Fruit fly (Drosophila melanogaster) whole organism, embryonic: Measurements from ENCODE around the gene Tollo.
A peak's percentile ranks its signal among the peaks of the same experiment; 100 is the strongest.

ENCODE experiments used
- CG10462 ChIP-seq: fragments of 200-800 bp; sonication (Bioruptor generic); optimal IDR thresholded peaks from 2 replicates; lab custom pipeline; 2016; ENCODE audit warnings: missing biosample characterization, missing genetic modification characterization
- CG11085 ChIP-seq: fragments of 200-800 bp; sonication (Bioruptor generic); IDR thresholded peaks from 2 replicates; pipeline ENCODE4 v1.3.6; 2022; ENCODE audit warnings: missing biosample characterization, missing genetic modification characterization
- CG11398 ChIP-seq: fragments of 200-800 bp; sonication (Bioruptor generic); optimal IDR thresholded peaks from 2 replicates; lab custom pipeline; 2016; ENCODE audit warnings: missing biosample characterization, missing genetic modification characterization
- CG11504 ChIP-seq: fragments of 200-800 bp; sonication (Bioruptor generic); optimal IDR thresholded peaks from 3 replicates; lab custom pipeline; 2019; ENCODE audit warnings: missing biosample characterization, mild to moderate bottlenecking, missing genetic modification characterization, moderate library complexity
- CG12391 ChIP-seq: fragments of 200-800 bp; sonication (Bioruptor generic); optimal IDR thresholded peaks from 3 replicates; lab custom pipeline; 2018; ENCODE audit warnings: missing biosample characterization, mild to moderate bottlenecking, missing genetic modification characterization, moderate library complexity
- CG12659 ChIP-seq: fragments of 200-800 bp; sonication (Bioruptor generic); optimal IDR thresholded peaks from 3 replicates; lab custom pipeline; 2017; ENCODE audit warnings: mild to moderate bottlenecking, missing biosample characterization, missing genetic modification reagents, missing genetic modification characterization
- CG12744 ChIP-seq: fragments of 200-800 bp; sonication (Bioruptor generic); optimal IDR thresholded peaks from 2 replicates; lab custom pipeline; 2016; ENCODE audit warnings: missing biosample characterization, missing genetic modification characterization
- CG15601 ChIP-seq: fragments of 200-800 bp; sonication (Bioruptor generic); optimal IDR thresholded peaks from 3 replicates; lab custom pipeline; 2019; ENCODE audit warnings: missing biosample characterization, mild to moderate bottlenecking, missing genetic modification characterization, moderate library complexity
- CG2129 ChIP-seq: fragments of 200-800 bp; sonication (Bioruptor generic); IDR thresholded peaks from 2 replicates; pipeline ENCODE4 v1.3.6; 2022; ENCODE audit warnings: missing biosample characterization, missing genetic modification characterization; ENCODE audit not compliant: partially characterized antibody
- CG2199 ChIP-seq: fragments of 200-800 bp; sonication (Bioruptor generic); IDR thresholded peaks from 3 replicates; pipeline ENCODE4 v1.3.6; 2022; ENCODE audit warnings: missing biosample characterization, missing genetic modification characterization
- CG2875 ChIP-seq: fragments of 200-800 bp; sonication (Bioruptor generic); optimal IDR thresholded peaks from 2 replicates; lab custom pipeline; 2017; ENCODE audit warnings: missing biosample characterization, mild to moderate bottlenecking, missing genetic modification characterization, missing genetic modification reagents
- CG4282 ChIP-seq: fragments of 200-800 bp; sonication (Bioruptor generic); optimal IDR thresholded peaks from 2 replicates; lab custom pipeline; 2016; ENCODE audit warnings: missing biosample characterization, missing genetic modification characterization
- CG4730 ChIP-seq: fragments of 200-800 bp; sonication (Bioruptor generic); IDR thresholded peaks from 2 replicates; pipeline ENCODE4 v1.3.6; 2022; ENCODE audit warnings: missing biosample characterization, missing genetic modification characterization
- CG4854 ChIP-seq: fragments of 200-800 bp; sonication (Bioruptor generic); optimal IDR thresholded peaks from 2 replicates; lab custom pipeline; 2016; ENCODE audit warnings: missing biosample characterization, missing genetic modification characterization, inconsistent platforms
- CG6765 ChIP-seq: fragments of 200-800 bp; sonication (Bioruptor generic); optimal IDR thresholded peaks from 3 replicates; lab custom pipeline; 2017; ENCODE audit warnings: missing biosample characterization, mild to moderate bottlenecking, missing genetic modification characterization
- CG6854 ChIP-seq: fragments of 200-800 bp; sonication (Bioruptor generic); optimal IDR thresholded peaks from 3 replicates; lab custom pipeline; 2017; ENCODE audit warnings: missing biosample characterization, mild to moderate bottlenecking, missing genetic modification characterization
- CG7745 ChIP-seq: fragments of 200-800 bp; sonication (Bioruptor generic); optimal IDR thresholded peaks from 2 replicates; lab custom pipeline; 2018; ENCODE audit warnings: missing biosample characterization, mild to moderate bottlenecking, missing genetic modification characterization, moderate library complexity
- CG9215 ChIP-seq: fragments of 200-800 bp; sonication (Bioruptor generic); IDR thresholded peaks from 2 replicates; pipeline ENCODE4 v1.3.6; 2022; ENCODE audit warnings: missing biosample characterization, missing genetic modification characterization
- CG9437 ChIP-seq: fragments of 200-800 bp; sonication (Bioruptor generic); optimal IDR thresholded peaks from 2 replicates; lab custom pipeline; 2018; ENCODE audit warnings: missing biosample characterization, mild to moderate bottlenecking, missing genetic modification characterization
- CoRest ChIP-seq: fragments of 200-800 bp; sonication (Bioruptor generic); optimal IDR thresholded peaks from 3 replicates; lab custom pipeline; 2018; ENCODE audit warnings: missing biosample characterization, mild to moderate bottlenecking, missing genetic modification characterization, moderate library complexity
- D19A ChIP-seq: fragments of 200-800 bp; optimal IDR thresholded peaks from 3 replicates; lab custom pipeline; 2019; ENCODE audit warnings: missing biosample characterization, mild to moderate bottlenecking, missing genetic modification characterization, moderate library complexity
- ERR ChIP-seq: fragments of 200-800 bp; sonication (Bioruptor generic); optimal IDR thresholded peaks from 2 replicates; lab custom pipeline; 2016; ENCODE audit warnings: missing biosample characterization, missing genetic modification characterization
- Hey ChIP-seq: fragments of 200-800 bp; sonication (Bioruptor generic); optimal IDR thresholded peaks from 3 replicates; lab custom pipeline; 2018; ENCODE audit warnings: missing biosample characterization, mild to moderate bottlenecking, missing genetic modification characterization
- Hr51 ChIP-seq, 2 experiments: fragments of 200-800 bp; sonication (Bioruptor generic); optimal IDR thresholded peaks; 2 replicates in 1 of 2; 3 replicates in 1 of 2; lab custom pipeline; 2016 to 2018; ENCODE audit warnings: missing biosample characterization in 2 of 2, missing genetic modification characterization in 2 of 2, mild to moderate bottlenecking in 1 of 2, moderate library complexity in 1 of 2
- Lhr ChIP-seq: fragments of 200-800 bp; sonication (Bioruptor generic); optimal IDR thresholded peaks from 3 replicates; lab custom pipeline; 2017; ENCODE audit warnings: mild to moderate bottlenecking, missing biosample characterization, missing genetic modification reagents, missing genetic modification characterization
- MBD-R2 ChIP-seq: fragments of 200-800 bp; sonication (Bioruptor generic); IDR thresholded peaks from 2 replicates; pipeline ENCODE4 v1.3.6; 2022; ENCODE audit warnings: missing biosample characterization, missing genetic modification characterization
- Mrtf ChIP-seq: fragments of 200-800 bp; sonication (Bioruptor generic); IDR thresholded peaks from 3 replicates; pipeline ENCODE4 v1.3.6; 2022; ENCODE audit warnings: missing biosample characterization, missing genetic modification characterization
- Neu2 ChIP-seq: fragments of 200-800 bp; sonication (Bioruptor generic); optimal IDR thresholded peaks from 3 replicates; lab custom pipeline; 2016; ENCODE audit warnings: missing biosample characterization, missing genetic modification characterization, borderline replicate concordance
- NfI ChIP-seq: fragments of 200-800 bp; sonication (Bioruptor generic); optimal IDR thresholded peaks from 3 replicates; lab custom pipeline; 2018; ENCODE audit warnings: missing biosample characterization, mild to moderate bottlenecking, missing genetic modification characterization, moderate library complexity
- PHDP ChIP-seq: fragments of 200-800 bp; sonication (Bioruptor generic); optimal IDR thresholded peaks from 3 replicates; lab custom pipeline; 2018; ENCODE audit warnings: missing biosample characterization, mild to moderate bottlenecking, missing genetic modification characterization, moderate library complexity
- Six4 ChIP-seq: fragments of 200-800 bp; sonication (Bioruptor generic); optimal IDR thresholded peaks from 2 replicates; lab custom pipeline; 2016; ENCODE audit warnings: missing biosample characterization, missing genetic modification characterization
- abd-A ChIP-seq: fragments of 200-800 bp; sonication (Bioruptor generic); optimal IDR thresholded peaks from 3 replicates; lab custom pipeline; 2019; ENCODE audit warnings: missing biosample characterization, mild to moderate bottlenecking, missing genetic modification characterization, moderate library complexity
- corto ChIP-seq: fragments of 200-800 bp; sonication (Bioruptor generic); optimal IDR thresholded peaks from 2 replicates; lab custom pipeline; 2016; ENCODE audit warnings: missing biosample characterization, mild to moderate bottlenecking, missing genetic modification characterization, moderate library complexity
- en ChIP-seq: fragments of 200-800 bp; sonication (Bioruptor generic); optimal IDR thresholded peaks from 2 replicates; lab custom pipeline; 2016; ENCODE audit warnings: missing biosample characterization, missing genetic modification characterization
- fd102C ChIP-seq: fragments of 200-800 bp; sonication (Bioruptor generic); optimal IDR thresholded peaks from 2 replicates; lab custom pipeline; 2018; ENCODE audit warnings: missing biosample characterization, mild to moderate bottlenecking, missing genetic modification characterization, moderate library complexity
- gcm ChIP-seq: fragments of 200-800 bp; sonication (Bioruptor generic); optimal IDR thresholded peaks from 2 replicates; lab custom pipeline; 2019; ENCODE audit warnings: missing biosample characterization, mild to moderate bottlenecking, missing genetic modification characterization, moderate library complexity
- gem ChIP-seq: fragments of 200-800 bp; sonication (Bioruptor generic); optimal IDR thresholded peaks from 2 replicates; lab custom pipeline; 2019; ENCODE audit warnings: missing biosample characterization, mild to moderate bottlenecking, missing genetic modification characterization, moderate library complexity
- hth ChIP-seq: fragments of >200 bp; optimal IDR thresholded peaks from 2 replicates; lab custom pipeline; 2017; ENCODE audit warnings: inconsistent platforms
- jigr1 ChIP-seq: fragments of 200-800 bp; sonication (Bioruptor generic); IDR thresholded peaks from 3 replicates; pipeline ENCODE4 v1.3.6; 2022; ENCODE audit warnings: missing biosample characterization, missing genetic modification characterization
- kay ChIP-seq: fragments of 200-800 bp; sonication (Bioruptor generic); optimal IDR thresholded peaks from 2 replicates; lab custom pipeline; 2016; ENCODE audit warnings: missing biosample characterization, missing genetic modification characterization
- lmd ChIP-seq: fragments of 200-800 bp; sonication (Bioruptor generic); IDR thresholded peaks from 2 replicates; pipeline ENCODE4 v1.3.6; 2022; ENCODE audit warnings: missing biosample characterization, missing genetic modification characterization
- nau ChIP-seq: fragments of 200-800 bp; sonication (Bioruptor generic); optimal IDR thresholded peaks from 3 replicates; lab custom pipeline; 2017; ENCODE audit warnings: missing biosample characterization, mild to moderate bottlenecking, missing genetic modification characterization, missing genetic modification reagents
- onecut ChIP-seq: fragments of 200-800 bp; sonication (Bioruptor generic); IDR thresholded peaks from 2 replicates; pipeline ENCODE4 v1.3.6; 2022; ENCODE audit warnings: missing biosample characterization, missing genetic modification characterization
- pb ChIP-seq: fragments of 200-800 bp; sonication (Bioruptor generic); optimal IDR thresholded peaks from 3 replicates; lab custom pipeline; 2016; ENCODE audit warnings: missing biosample characterization, missing genetic modification characterization
- sd ChIP-seq: fragments of 200-800 bp; sonication (Bioruptor generic); optimal IDR thresholded peaks from 3 replicates; lab custom pipeline; 2018; ENCODE audit warnings: missing biosample characterization, mild to moderate bottlenecking, missing genetic modification characterization, moderate library complexity
- seq ChIP-seq: fragments of 200-800 bp; sonication (Bioruptor generic); IDR thresholded peaks from 2 replicates; pipeline ENCODE4 v1.3.6; 2022; ENCODE audit warnings: missing biosample characterization, missing genetic modification characterization
- tin ChIP-seq: fragments of 200-800 bp; sonication (Bioruptor generic); optimal IDR thresholded peaks from 3 replicates; lab custom pipeline; 2016; ENCODE audit warnings: missing biosample characterization, missing genetic modification characterization
- tup ChIP-seq: fragments of 200-800 bp; sonication (Bioruptor generic); optimal IDR thresholded peaks from 2 replicates; lab custom pipeline; 2016; ENCODE audit warnings: missing biosample characterization, mild to moderate bottlenecking, missing genetic modification characterization, moderate library complexity
- tx ChIP-seq: fragments of 200-800 bp; sonication (Bioruptor generic); optimal IDR thresholded peaks from 2 replicates; lab custom pipeline; 2016; ENCODE audit warnings: missing biosample characterization, missing genetic modification characterization
- unpg ChIP-seq: fragments of 200-800 bp; sonication (Bioruptor generic); optimal IDR thresholded peaks from 3 replicates; lab custom pipeline; 2018; ENCODE audit warnings: missing biosample characterization, mild to moderate bottlenecking, missing genetic modification characterization, moderate library complexity

The Tollo gene

dm6 chr3L:15268707-15269385 is 33.4 kb downstream of the Tollo start (continued):
- TF ChIP-seq hth (lab: Kevin White, UChicago) (no peak), CG6854 (GFP tag; lab: Kevin White, UChicago) (no peak), kay (GFP tag; lab: Kevin White, UChicago) (no peak), CG9437 (no peak), CG12391 (tag; lab: Kevin White, UChicago) (peak; percentile 1), jigr1 (GFP tag; lab: Robert Waterston, UW) (no peak), CoRest (tag; lab: Kevin White, UChicago) (no peak), PHDP (tag; lab: Kevin White, UChicago) (no peak), Six4 (no peak), tup (GFP tag; lab: Kevin White, UChicago) (no peak), CG12659 (GFP tag; lab: Kevin White, UChicago) (no peak), CG2129 (GFP tag; lab: Robert Waterston, UW) (no peak), nau (GFP tag; lab: Kevin White, UChicago) (no peak), tx (GFP tag; lab: Kevin White, UChicago) (no peak), onecut (GFP tag; lab: Robert Waterston, UW) (no peak), lmd (GFP tag; lab: Robert Waterston, UW) (0 out of 2 replicates have a peak, but pooled peaks have one; percentile 26), pb (no peak), gem (tag; lab: Kevin White, UChicago) (peak; percentile 38), corto (GFP tag; lab: Kevin White, UChicago) (no peak), seq (GFP tag; lab: Robert Waterston, UW) (no peak), abd-A (tag; lab: Kevin White, UChicago) (peak; percentile 65), sd (no peak), ERR (GFP tag; lab: Kevin White, UChicago) (no peak), CG2875 (GFP tag; lab: Kevin White, UChicago) (no peak), tin (no peak), CG11504 (peak; percentile 34), fd102C (GFP tag; lab: Kevin White, UChicago) (no peak), NfI (GFP tag; lab: Kevin White, UChicago) (no peak), CG4730 (GFP tag; lab: Robert Waterston, UW) (no peak), CG12744 (GFP tag; lab: Kevin White, UChicago) (no peak), CG4282 (GFP tag; lab: Kevin White, UChicago) (no peak), CG4854 (GFP tag; lab: Kevin White, UChicago) (no peak), CG11085 (GFP tag; lab: Robert Waterston, UW) (no peak), Neu2 (GFP tag; lab: Kevin White, UChicago) (no peak), Hey (no peak), CG15601 (tag; lab: Kevin White, UChicago) (no peak), Mrtf (GFP tag; lab: Robert Waterston, UW) (no peak), en (GFP tag; lab: Kevin White, UChicago) (no peak), CG9215 (GFP tag; lab: Robert Waterston, UW) (no peak), CG2199 (GFP tag; lab: Robert Waterston, UW) (no peak), Hr51 (GFP tag; optimal IDR thresholded peaks at IDR 0.05; lab: Kevin White, UChicago) (peak in 1 of 2 experiments; percentile 7), MBD-R2 (GFP tag; lab: Robert Waterston, UW) (no peak), CG10462 (GFP tag; lab: Kevin White, UChicago) (no peak), gcm (no peak), unpg (GFP tag; lab: Kevin White, UChicago) (no peak), CG11398 (GFP tag; lab: Kevin White, UChicago) (no peak), Lhr (GFP tag; lab: Kevin White, UChicago) (no peak), CG6765 (GFP tag; lab: Kevin White, UChicago) (no peak), D19A (tag; lab: Kevin White, UChicago) (no peak), CG7745 (no peak)
